Worm (Caenorhabditis elegans) whole organism, young adult: ENCODE data around the gene smf-2.
A peak's percentile ranks its signal among the peaks of the same experiment; 100 is the strongest.

Experiments used
- B0019.2 ChIP-seq: fragments of 200-800 bp; sonication (Bioruptor generic); conservative IDR thresholded peaks from 2 replicates; pipeline ENCODE4 v1.3.6; 2022; ENCODE audit warnings: missing genetic modification reagents, missing genetic modification characterization, missing compliant biosample characterization
- B0336.3 ChIP-seq: fragments of 200-800 bp; sonication (Bioruptor generic); IDR thresholded peaks from 2 replicates; pipeline ENCODE4 v1.3.6; 2022; ENCODE audit warnings: missing genetic modification characterization, missing compliant biosample characterization
- D2030.7 ChIP-seq: fragments of 200-800 bp; sonication (Bioruptor generic); IDR thresholded peaks from 2 replicates; pipeline ENCODE4 v1.3.6; 2022; ENCODE audit warnings: missing genetic modification reagents, missing genetic modification characterization, missing compliant biosample characterization
- F10E7.11 ChIP-seq: sonication (generic microtip); optimal IDR thresholded peaks from 2 replicates; lab custom pipeline; 2017; ENCODE audit warnings: mild to moderate bottlenecking, missing genetic modification characterization, moderate library complexity, missing compliant biosample characterization
- F33H1.4 ChIP-seq: fragments of 200-800 bp; sonication (Bioruptor generic); IDR thresholded peaks from 2 replicates; pipeline ENCODE4 v1.3.6; 2022; ENCODE audit warnings: missing genetic modification reagents, missing genetic modification characterization, missing compliant biosample characterization
- F49E8.2 ChIP-seq: sonication (generic microtip); optimal IDR thresholded peaks from 3 replicates; lab custom pipeline; 2017; ENCODE audit warnings: missing genetic modification characterization, mild to moderate bottlenecking, missing compliant biosample characterization, antibody characterized with exemption, moderate library complexity; ENCODE audit not compliant: insufficient read depth
- F52B5.7 ChIP-seq: sonication (generic microtip); optimal IDR thresholded peaks from 2 replicates; lab custom pipeline; 2016; ENCODE audit warnings: mild to moderate bottlenecking, missing genetic modification characterization, missing compliant biosample characterization
- F57A8.1 ChIP-seq: fragments of 200-800 bp; sonication (Bioruptor generic); optimal IDR thresholded peaks from 2 replicates; lab custom pipeline; 2018; ENCODE audit warnings: mild to moderate bottlenecking, missing genetic modification characterization, moderate library complexity, missing compliant biosample characterization
- K11D2.4 ChIP-seq: fragments of 200-800 bp; sonication (Bioruptor generic); IDR thresholded peaks from 2 replicates; pipeline ENCODE4 v1.3.6; 2022; ENCODE audit warnings: missing genetic modification reagents, missing genetic modification characterization, missing compliant biosample characterization
- Y79H2A.3 ChIP-seq: fragments of 200-800 bp; sonication (Bioruptor generic); conservative IDR thresholded peaks from 2 replicates; pipeline ENCODE4 v1.3.6; 2022; ENCODE audit warnings: missing genetic modification reagents, missing genetic modification characterization, missing compliant biosample characterization
- Y95B8A.8 ChIP-seq: fragments of 200-800 bp; sonication (Bioruptor generic); IDR thresholded peaks from 2 replicates; pipeline ENCODE4 v1.3.6; 2022; ENCODE audit warnings: missing genetic modification reagents, missing genetic modification characterization, missing compliant biosample characterization
- akir-1 ChIP-seq: fragments of 200-800 bp; sonication (Bioruptor generic); optimal IDR thresholded peaks from 2 replicates; lab custom pipeline; 2018; ENCODE audit warnings: mild to moderate bottlenecking, missing genetic modification characterization, moderate library complexity, missing compliant biosample characterization
- attf-5 ChIP-seq: fragments of 200-800 bp; sonication (Bioruptor generic); optimal IDR thresholded peaks from 2 replicates; lab custom pipeline; 2018; ENCODE audit warnings: mild to moderate bottlenecking, missing genetic modification characterization, missing compliant biosample characterization
- ccch-3 ChIP-seq: fragments of 200-800 bp; sonication (Bioruptor generic); optimal IDR thresholded peaks from 2 replicates; lab custom pipeline; 2018; ENCODE audit warnings: mild to moderate bottlenecking, missing genetic modification characterization, missing compliant biosample characterization
- cebp-1 ChIP-seq, 2 experiments: fragments of 200-800 bp in 1 of 2; sonication (Bioruptor generic) in 1 of 2; sonication (generic microtip) in 1 of 2; IDR thresholded peaks in 1 of 2; optimal IDR thresholded peaks in 1 of 2; 2 replicates each; pipeline versions ENCODE4 v1.3.6 to Lab custom; 2017 to 2022; ENCODE audit warnings: missing compliant biosample characterization in 2 of 2, missing genetic modification characterization in 2 of 2, mild to moderate bottlenecking in 1 of 2, missing genetic modification reagents in 1 of 2, moderate library complexity in 1 of 2
- cebp-2 ChIP-seq: fragments of 200-800 bp; sonication (Bioruptor generic); IDR thresholded peaks from 2 replicates; pipeline ENCODE4 v1.3.6; 2022; ENCODE audit warnings: missing genetic modification characterization, missing compliant biosample characterization
- ceh-27 ChIP-seq: fragments of 200-800 bp; sonication (Bioruptor generic); optimal IDR thresholded peaks from 2 replicates; lab custom pipeline; 2018; ENCODE audit warnings: mild to moderate bottlenecking, missing genetic modification characterization, moderate library complexity, missing compliant biosample characterization
- ceh-58 ChIP-seq: fragments of 200-800 bp; sonication (Bioruptor generic); IDR thresholded peaks from 2 replicates; pipeline ENCODE4 v1.3.6; 2022; ENCODE audit warnings: missing genetic modification characterization, missing compliant biosample characterization
- dpl-1 ChIP-seq: fragments of 150-350 bp; optimal IDR thresholded peaks from 2 replicates; lab custom pipeline; 2014; ENCODE audit warnings: missing biosample characterization, missing genetic modification reagents, missing genetic modification characterization
- egl-44 ChIP-seq: fragments of 200-800 bp; sonication (Bioruptor generic); IDR thresholded peaks from 2 replicates; pipeline ENCODE4 v1.3.6; 2022; ENCODE audit warnings: missing genetic modification reagents, missing genetic modification characterization, missing compliant biosample characterization
- egrh-3 ChIP-seq: fragments of 200-800 bp; sonication (Bioruptor generic); IDR thresholded peaks from 2 replicates; pipeline ENCODE4 v1.3.6; 2022; ENCODE audit warnings: missing genetic modification reagents, missing genetic modification characterization, missing compliant biosample characterization
- ekl-4 ChIP-seq: fragments of 200-800 bp; sonication (Bioruptor generic); IDR thresholded peaks from 2 replicates; pipeline ENCODE4 v1.3.6; 2022; ENCODE audit warnings: missing genetic modification reagents, missing genetic modification characterization, missing compliant biosample characterization
- him-1 ChIP-seq: sonication (generic microtip); optimal IDR thresholded peaks from 2 replicates; lab custom pipeline; 2016; ENCODE audit warnings: missing genotype, missing genetic modification reagents, missing genetic modification characterization, missing compliant biosample characterization
- hmg-1.2 ChIP-seq: fragments of 200-800 bp; sonication (Bioruptor generic); IDR thresholded peaks from 2 replicates; pipeline ENCODE4 v1.3.6; 2022; ENCODE audit warnings: missing genetic modification reagents, missing genetic modification characterization, missing compliant biosample characterization
- hrde-1 ChIP-seq: sonication (generic microtip); optimal IDR thresholded peaks from 2 replicates; lab custom pipeline; 2016; ENCODE audit warnings: missing genetic modification characterization, mild to moderate bottlenecking, missing compliant biosample characterization, moderate library complexity, missing genotype, missing genetic modification reagents, borderline replicate concordance
- hsf-1 ChIP-seq: fragments of 200-800 bp; sonication (Bioruptor generic); IDR thresholded peaks from 2 replicates; pipeline ENCODE4 v1.3.6; 2022; ENCODE audit warnings: missing genetic modification reagents, missing genetic modification characterization, missing compliant biosample characterization
- lag-1 ChIP-seq: fragments of 200-800 bp; sonication (Bioruptor generic); IDR thresholded peaks from 2 replicates; pipeline ENCODE4 v1.3.6; 2022; ENCODE audit warnings: missing genetic modification reagents, missing genetic modification characterization, missing compliant biosample characterization
- let-607 ChIP-seq, 2 experiments: fragments of 200-800 bp in 1 of 2; sonication (Bioruptor generic) in 1 of 2; sonication (generic microtip) in 1 of 2; optimal IDR thresholded peaks; 2 replicates each; lab custom pipeline; 2016 to 2018; ENCODE audit warnings: mild to moderate bottlenecking in 2 of 2, missing compliant biosample characterization in 2 of 2, missing genetic modification characterization in 2 of 2, moderate library complexity in 2 of 2, missing genotype in 1 of 2
- lin-35 ChIP-seq, 3 experiments: fragments of 150-350 bp in 2 of 3; sonication (generic microtip) in 1 of 3; optimal IDR thresholded peaks; 2 replicates each; lab custom pipeline; 2014 to 2018; ENCODE audit warnings: missing biosample characterization in 3 of 3, missing genetic modification characterization in 3 of 3, missing genetic modification reagents in 3 of 3
- lir-1 ChIP-seq: fragments of 200-800 bp; sonication (Bioruptor generic); conservative IDR thresholded peaks from 2 replicates; pipeline ENCODE4 v1.3.6; 2022; ENCODE audit warnings: missing genetic modification reagents, missing genetic modification characterization, missing compliant biosample characterization
- lsl-1 ChIP-seq: fragments of 200-800 bp; sonication (Bioruptor generic); optimal IDR thresholded peaks from 2 replicates; lab custom pipeline; 2018; ENCODE audit warnings: mild to moderate bottlenecking, missing genetic modification characterization, moderate library complexity, missing compliant biosample characterization
- lsy-27 ChIP-seq: sonication (generic microtip); optimal IDR thresholded peaks from 2 replicates; lab custom pipeline; 2017; ENCODE audit warnings: missing genetic modification characterization, mild to moderate bottlenecking, missing compliant biosample characterization, antibody characterized with exemption, missing genotype, borderline replicate concordance; ENCODE audit not compliant: insufficient read depth
- madf-8 ChIP-seq: fragments of 200-800 bp; sonication (Bioruptor generic); conservative IDR thresholded peaks from 2 replicates; pipeline ENCODE4 v1.3.6; 2022; ENCODE audit warnings: missing genetic modification reagents, missing genetic modification characterization, missing compliant biosample characterization
- mel-28 ChIP-seq: sonication (generic microtip); optimal IDR thresholded peaks from 2 replicates; lab custom pipeline; 2016; ENCODE audit warnings: borderline replicate concordance, mild to moderate bottlenecking, missing genetic modification characterization, missing compliant biosample characterization
- mxl-1 ChIP-seq: sonication (generic microtip); optimal IDR thresholded peaks from 2 replicates; lab custom pipeline; 2016; ENCODE audit warnings: missing genetic modification characterization, missing compliant biosample characterization
- nhr-27 ChIP-seq: fragments of 200-800 bp; sonication (Bioruptor generic); optimal IDR thresholded peaks from 2 replicates; lab custom pipeline; 2018; ENCODE audit warnings: mild to moderate bottlenecking, missing genetic modification characterization, moderate library complexity, missing compliant biosample characterization
- repo-1 ChIP-seq: sonication (generic microtip); optimal IDR thresholded peaks from 2 replicates; lab custom pipeline; 2017; ENCODE audit warnings: mild to moderate bottlenecking, missing genetic modification characterization, missing compliant biosample characterization
- rpc-1 ChIP-seq, 2 experiments: fragments of 150-350 bp in 1 of 2; sonication (generic microtip) in 1 of 2; optimal IDR thresholded peaks; 2 replicates each; lab custom pipeline; 2014 to 2018; ENCODE audit warnings: missing biosample characterization in 1 of 2, missing genetic modification characterization in 1 of 2, missing genetic modification reagents in 1 of 2, missing genotype in 1 of 2
- somi-1 ChIP-seq: fragments of 200-800 bp; sonication (Bioruptor generic); optimal IDR thresholded peaks from 2 replicates; lab custom pipeline; 2018; ENCODE audit warnings: mild to moderate bottlenecking, missing genetic modification characterization, missing compliant biosample characterization
- tbp1 ChIP-seq: fragments of 200-800 bp; sonication (Bioruptor generic); optimal IDR thresholded peaks from 2 replicates; lab custom pipeline; 2018; ENCODE audit warnings: mild to moderate bottlenecking, missing genetic modification characterization, missing compliant biosample characterization
- unc-130 ChIP-seq: sonication (generic microtip); optimal IDR thresholded peaks from 2 replicates; lab custom pipeline; 2016; ENCODE audit warnings: missing genetic modification reagents, missing genetic modification characterization, missing compliant biosample characterization
- zim-3 ChIP-seq: sonication (generic microtip); optimal IDR thresholded peaks from 2 replicates; lab custom pipeline; 2017; ENCODE audit warnings: mild to moderate bottlenecking, missing genetic modification characterization, moderate library complexity, missing compliant biosample characterization
- ztf-22 ChIP-seq: fragments of 200-800 bp; sonication (Bioruptor generic); optimal IDR thresholded peaks from 2 replicates; lab custom pipeline; 2018; ENCODE audit warnings: mild to moderate bottlenecking, missing genetic modification characterization, moderate library complexity, missing compliant biosample characterization
- ztf-25 ChIP-seq: fragments of 200-800 bp; sonication (Bioruptor generic); IDR thresholded peaks from 2 replicates; pipeline ENCODE4 v1.3.6; 2022; ENCODE audit warnings: missing genetic modification reagents, missing genetic modification characterization, missing compliant biosample characterization
- ztf-28 ChIP-seq: fragments of 200-800 bp; sonication (Bioruptor generic); IDR thresholded peaks from 2 replicates; pipeline ENCODE4 v1.3.6; 2022; ENCODE audit warnings: missing genetic modification reagents, missing genetic modification characterization, missing compliant biosample characterization

The smf-2 gene

ce11 chrX:6742011-6742683, 23.7 kb upstream of the smf-2 start, which contains the start of gene mdl-1:
TSS of gene mdl-1 (plus strand) at chrX:6742351.
- TF ChIP-seq cebp-1 (GFP tag; IDR thresholded peaks at IDR 0.05; lab: Robert Waterston, UW) (peak; percentile 69), cebp-1 (tag; optimal IDR thresholded peaks at IDR 0.05; lab: Kevin White, UChicago) (peak; percentile 85), Y79H2A.3 (GFP tag; lab: Robert Waterston, UW) (no peak; the same call in 1 of the 2 replicates), ceh-27 (GFP tag; lab: Kevin White, UChicago) (peak; percentile 87), D2030.7 (GFP tag; lab: Robert Waterston, UW) (no peak), Y95B8A.8 (GFP tag; lab: Robert Waterston, UW) (peak; percentile 62; the same call in 1 of the 2 replicates), ztf-25 (no peak), ccch-3 (GFP tag; lab: Kevin White, UChicago) (no peak), F49E8.2 (tag; lab: Kevin White, UChicago) (no peak), lin-35 (GFP tag; optimal IDR thresholded peaks at IDR 0.05; lab: Kevin White, UChicago) (peak in 1 of 3 experiments; percentile 14), ceh-58 (GFP tag; lab: Robert Waterston, UW) (no peak), F57A8.1 (GFP tag; lab: Kevin White, UChicago) (no peak), hmg-1.2 (peak; percentile 68), F10E7.11 (no peak), hsf-1 (GFP tag; lab: Robert Waterston, UW) (no peak), zim-3 (tag; lab: Kevin White, UChicago) (peak; percentile 4), madf-8 (no peak), nhr-27 (tag; lab: Kevin White, UChicago) (peak; percentile 53), ekl-4 (GFP tag; lab: Robert Waterston, UW) (peak; percentile 40; the same call in 1 of the 2 replicates), ztf-28 (no peak), mxl-1 (tag; lab: Kevin White, UChicago) (no peak), unc-130 (GFP tag; lab: Kevin White, UChicago) (no peak), somi-1 (GFP tag; lab: Kevin White, UChicago) (peak; percentile 72), F52B5.7 (tag; lab: Kevin White, UChicago) (peak; percentile 71), lsy-27 (tag; lab: Kevin White, UChicago) (no peak), let-607 (tag; optimal IDR thresholded peaks at IDR 0.05; lab: Kevin White, UChicago) (peak in 1 of 2 experiments; percentile 28), tbp1 (GFP tag; lab: Kevin White, UChicago) (peak; percentile 44), rpc-1 (optimal IDR thresholded peaks at IDR 0.05; lab: Kevin White, UChicago) (no peak), rpc-1 (tag; optimal IDR thresholded peaks at IDR 0.05; lab: Kevin White, UChicago) (no peak), cebp-2 (GFP tag; lab: Robert Waterston, UW) (0 out of 2 replicates have a peak, but pooled peaks have one; percentile 54), ztf-22 (GFP tag; lab: Kevin White, UChicago) (peak; percentile 64), akir-1 (GFP tag; lab: Kevin White, UChicago) (no peak), F33H1.4 (GFP tag; lab: Robert Waterston, UW) (no peak), repo-1 (tag; lab: Kevin White, UChicago) (no peak), egl-44 (peak; percentile 51; the same call in 1 of the 2 replicates), lag-1 (no peak), B0019.2 (GFP tag; lab: Robert Waterston, UW) (no peak), K11D2.4 (GFP tag; lab: Robert Waterston, UW) (peak; percentile 69; the same call in 1 of the 2 replicates), dpl-1 (no peak), B0336.3 (GFP tag; lab: Robert Waterston, UW) (no peak), mel-28 (tag; lab: Kevin White, UChicago) (no peak), lsl-1 (GFP tag; lab: Kevin White, UChicago) (no peak), egrh-3 (peak; percentile 86), lir-1 (GFP tag; lab: Robert Waterston, UW) (peak; percentile 30; the same call in 1 of the 2 replicates), him-1 (tag; lab: Kevin White, UChicago) (no peak), attf-5 (GFP tag; lab: Kevin White, UChicago) (peak; percentile 64), hrde-1 (tag; lab: Kevin White, UChicago) (no peak)
